Worm (Caenorhabditis elegans) whole organism, L4 larva: Measurements from ENCODE around the gene F56D2.3.

ENCODE experiments used
- F10B5.3 ChIP-seq: sonication (generic microtip); optimal IDR thresholded peaks from 2 replicates; lab custom pipeline; 2016; ENCODE audit warnings: mild to moderate bottlenecking, missing genetic modification characterization, missing compliant biosample characterization
- F26F4.8 ChIP-seq: fragments of 200-800 bp; sonication (Bioruptor generic); conservative IDR thresholded peaks from 2 replicates; pipeline ENCODE4 v1.3.6; 2022; ENCODE audit warnings: missing genetic modification characterization, missing compliant biosample characterization
- F37D6.2 ChIP-seq: sonication (generic microtip); optimal IDR thresholded peaks from 2 replicates; lab custom pipeline; 2016; ENCODE audit warnings: mild to moderate bottlenecking, missing genetic modification characterization, missing compliant biosample characterization
- F49E8.2 ChIP-seq: sonication (generic microtip); optimal IDR thresholded peaks from 2 replicates; lab custom pipeline; 2016; ENCODE audit warnings: missing compliant biosample characterization, mild to moderate bottlenecking, missing genetic modification characterization, borderline replicate concordance
- R02D3.7 ChIP-seq: fragments of 150-350 bp; sonication (generic microtip); optimal IDR thresholded peaks from 3 replicates; lab custom pipeline; 2014; ENCODE audit warnings: missing biosample characterization, missing genetic modification characterization
- T20F7.1 ChIP-seq: fragments of 200-800 bp; sonication (Bioruptor generic); optimal IDR thresholded peaks from 2 replicates; lab custom pipeline; 2018; ENCODE audit warnings: mild to moderate bottlenecking, missing genetic modification characterization, missing compliant biosample characterization
- aha-1 ChIP-seq: fragments of 150-350 bp; peaks from one replicate; lab custom pipeline; 2014; ENCODE audit warnings: missing biosample characterization, missing genetic modification characterization
- aly-2 ChIP-seq: sonication (generic microtip); optimal IDR thresholded peaks from 2 replicates; lab custom pipeline; 2018; ENCODE audit warnings: missing biosample characterization, missing genetic modification characterization
- attf-4 ChIP-seq: sonication (generic microtip); optimal IDR thresholded peaks from 3 replicates; lab custom pipeline; 2017; ENCODE audit warnings: missing biosample characterization, missing genetic modification characterization
- ceh-20 ChIP-seq: fragments of 200-800 bp; sonication (Bioruptor generic); IDR thresholded peaks from 2 replicates; pipeline ENCODE4 v1.3.6; 2022; ENCODE audit warnings: missing genetic modification reagents, missing genetic modification characterization, missing compliant biosample characterization
- ceh-82 ChIP-seq: sonication (generic microtip); optimal IDR thresholded peaks from 2 replicates; lab custom pipeline; 2017; ENCODE audit warnings: missing biosample characterization, missing genetic modification characterization
- ces-1 ChIP-seq: fragments of 150-350 bp; sonication (generic microtip); optimal IDR thresholded peaks from 4 replicates; lab custom pipeline; 2014; ENCODE audit warnings: missing biosample characterization, missing genetic modification reagents, missing genetic modification characterization
- ctbp-1 ChIP-seq: fragments of 200-800 bp; sonication (Bioruptor generic); IDR thresholded peaks from 2 replicates; pipeline ENCODE4 v1.3.6; 2022; ENCODE audit warnings: missing genetic modification reagents, missing genetic modification characterization, missing compliant biosample characterization
- daf-12 ChIP-seq: fragments of 150-350 bp; optimal IDR thresholded peaks from 2 replicates; lab custom pipeline; 2014; ENCODE audit warnings: missing biosample characterization, missing genetic modification reagents, missing genetic modification characterization
- daf-16 ChIP-seq, 3 experiments: sonication (generic microtip); optimal IDR thresholded peaks; 2 replicates each; lab custom pipeline; 2016 to 2017; ENCODE audit warnings: missing genetic modification characterization in 3 of 3, missing genetic modification reagents in 3 of 3, mild to moderate bottlenecking in 2 of 3, missing compliant biosample characterization in 2 of 3, missing biosample characterization in 1 of 3, moderate library complexity in 1 of 3
- dve-1 ChIP-seq: sonication (generic microtip); optimal IDR thresholded peaks from 2 replicates; lab custom pipeline; 2017; ENCODE audit warnings: antibody characterized with exemption, mild to moderate bottlenecking, missing genetic modification characterization, missing compliant biosample characterization; ENCODE audit not compliant: insufficient read depth
- egl-27 ChIP-seq: sonication (generic microtip); optimal IDR thresholded peaks from 3 replicates; lab custom pipeline; 2017; ENCODE audit warnings: missing biosample characterization, missing genetic modification reagents, missing genetic modification characterization
- fkh-10 ChIP-seq: fragments of 150-350 bp; optimal IDR thresholded peaks from 2 replicates; lab custom pipeline; 2014; ENCODE audit warnings: missing biosample characterization, missing genetic modification reagents, missing genetic modification characterization
- gei-8 ChIP-seq: fragments of 200-800 bp; sonication (Bioruptor generic); optimal IDR thresholded peaks from 2 replicates; lab custom pipeline; 2018; ENCODE audit warnings: mild to moderate bottlenecking, missing genetic modification characterization, missing compliant biosample characterization
- hmg-1.1 ChIP-seq: fragments of 200-800 bp; sonication (Bioruptor generic); IDR thresholded peaks from 2 replicates; pipeline ENCODE4 v1.3.6; 2022; ENCODE audit warnings: missing genetic modification reagents, missing genetic modification characterization, missing compliant biosample characterization
- jun-1 ChIP-seq: fragments of 150-350 bp; optimal IDR thresholded peaks from 2 replicates; lab custom pipeline; 2014; ENCODE audit warnings: missing biosample characterization, missing genetic modification reagents, missing genetic modification characterization
- lin-1 ChIP-seq: fragments of 200-800 bp; sonication (Bioruptor generic); IDR thresholded peaks from 2 replicates; pipeline ENCODE4 v1.3.6; 2022; ENCODE audit warnings: missing genetic modification reagents, missing genetic modification characterization, missing compliant biosample characterization
- lsy-2 ChIP-seq, 2 experiments: fragments of 150-350 bp in 1 of 2; sonication (generic microtip) in 1 of 2; optimal IDR thresholded peaks; 2 replicates each; lab custom pipeline; 2014 to 2017; ENCODE audit warnings: missing biosample characterization in 2 of 2, missing genetic modification characterization in 2 of 2
- madf-9 ChIP-seq: fragments of 200-800 bp; sonication (Bioruptor generic); conservative IDR thresholded peaks from 2 replicates; pipeline ENCODE4 v1.3.6; 2022; ENCODE audit warnings: missing genetic modification reagents, missing genetic modification characterization, missing compliant biosample characterization
- mxl-3 ChIP-seq: fragments of 200-800 bp; sonication (Bioruptor generic); optimal IDR thresholded peaks from 2 replicates; lab custom pipeline; 2018; ENCODE audit warnings: mild to moderate bottlenecking, missing genetic modification characterization, missing compliant biosample characterization
- nhr-102 ChIP-seq: sonication (generic microtip); optimal IDR thresholded peaks from 2 replicates; lab custom pipeline; 2016; ENCODE audit warnings: mild to moderate bottlenecking, missing genetic modification characterization, moderate library complexity, missing compliant biosample characterization
- nhr-11 ChIP-seq: fragments of 150-350 bp; optimal IDR thresholded peaks from 2 replicates; lab custom pipeline; 2014; ENCODE audit warnings: missing biosample characterization, missing genetic modification characterization
- nhr-111 ChIP-seq: fragments of 200-800 bp; sonication (Bioruptor generic); optimal IDR thresholded peaks from 2 replicates; lab custom pipeline; 2018; ENCODE audit warnings: mild to moderate bottlenecking, missing genetic modification characterization, missing compliant biosample characterization
- nhr-25 ChIP-seq: sonication (generic microtip); optimal IDR thresholded peaks from 2 replicates; lab custom pipeline; 2017; ENCODE audit warnings: missing genetic modification characterization, mild to moderate bottlenecking, missing compliant biosample characterization, antibody characterized with exemption, moderate library complexity, borderline replicate concordance; ENCODE audit not compliant: insufficient read depth
- nhr-28 ChIP-seq: fragments of 150-350 bp; optimal IDR thresholded peaks from 2 replicates; lab custom pipeline; 2014; ENCODE audit warnings: missing biosample characterization, missing genetic modification characterization
- nhr-41 ChIP-seq: fragments of 200-800 bp; sonication (Bioruptor generic); IDR thresholded peaks from 2 replicates; pipeline ENCODE4 v1.3.6; 2022; ENCODE audit warnings: missing genetic modification reagents, missing genetic modification characterization, missing compliant biosample characterization
- nhr-76 ChIP-seq: fragments of 150-350 bp; optimal IDR thresholded peaks from 2 replicates; lab custom pipeline; 2014; ENCODE audit warnings: missing biosample characterization, missing genetic modification characterization
- nhr-77 ChIP-seq: fragments of 150-350 bp; optimal IDR thresholded peaks from 2 replicates; lab custom pipeline; 2014; ENCODE audit warnings: missing biosample characterization, missing genetic modification characterization
- php-3 ChIP-seq: fragments of 200-800 bp; sonication (Bioruptor generic); IDR thresholded peaks from 2 replicates; pipeline ENCODE4 v1.3.6; 2022; ENCODE audit warnings: missing genetic modification reagents, missing genetic modification characterization, missing compliant biosample characterization
- pqm-1 ChIP-seq: sonication (generic microtip); optimal IDR thresholded peaks from 2 replicates; lab custom pipeline; 2017; ENCODE audit warnings: missing biosample characterization, missing genetic modification characterization
- rbr-2 ChIP-seq: sonication (generic microtip); optimal IDR thresholded peaks from 2 replicates; lab custom pipeline; 2016; ENCODE audit warnings: missing genotype, missing genetic modification characterization, missing compliant biosample characterization
- spr-3 ChIP-seq: fragments of 200-800 bp; sonication (Bioruptor generic); optimal IDR thresholded peaks from 2 replicates; lab custom pipeline; 2018; ENCODE audit warnings: mild to moderate bottlenecking, missing genetic modification characterization, missing compliant biosample characterization
- tag-97 ChIP-seq: fragments of 200-800 bp; sonication (Bioruptor generic); IDR thresholded peaks from 2 replicates; pipeline ENCODE4 v1.3.6; 2022; ENCODE audit warnings: missing genetic modification characterization, missing compliant biosample characterization
- tra-1 ChIP-seq: fragments of 200-800 bp; sonication (Bioruptor generic); IDR thresholded peaks from 2 replicates; pipeline ENCODE4 v1.3.6; 2022; ENCODE audit warnings: missing genetic modification reagents, missing genetic modification characterization, missing compliant biosample characterization
- unc-62 ChIP-seq, 3 experiments: fragments of 150-350 bp in 1 of 3; sonication (generic microtip); optimal IDR thresholded peaks in 2 of 3; peaks in 1 of 3; 1 replicate in 1 of 3; 2 replicates in 2 of 3; lab custom pipeline; 2014 to 2017; ENCODE audit warnings: missing biosample characterization in 3 of 3, missing genetic modification characterization in 3 of 3, missing genetic modification reagents in 3 of 3, missing genotype in 1 of 3
- vab-7 ChIP-seq: fragments of 200-800 bp; sonication (Bioruptor generic); IDR thresholded peaks from 2 replicates; pipeline ENCODE4 v1.3.6; 2022; ENCODE audit warnings: missing genetic modification reagents, missing genetic modification characterization, missing compliant biosample characterization

F56D2.3 gene

DNA sequence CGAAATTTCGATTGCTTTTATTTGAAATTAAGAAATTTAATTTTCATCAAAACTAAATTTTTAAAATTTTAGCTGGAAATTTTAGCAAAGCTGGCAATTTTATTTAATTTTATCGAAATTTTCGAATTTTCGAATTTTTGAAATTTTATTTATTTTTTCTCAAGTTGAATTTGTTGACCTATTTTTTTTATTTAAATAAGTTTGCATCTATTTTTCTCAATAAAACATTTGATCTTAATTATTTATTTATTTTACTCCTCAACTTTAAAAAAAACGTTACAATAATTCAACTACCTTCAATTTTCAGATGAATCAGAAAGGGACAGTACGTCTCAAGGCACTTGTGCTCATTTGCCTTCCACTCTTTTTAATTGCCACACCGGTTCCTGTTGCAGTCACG, 40.1 kb downstream of the F56D2.3 start, which contains the start of gene daf-4:
TSS of gene daf-4 (plus strand) at position 301 of the 400 bp plus-strand sequence.
- no peak for TF ChIP-seq gei-8 (GFP tag; lab: Kevin White, UChicago)
- TF ChIP-seq R02D3.7 = no peak
- no peak for TF ChIP-seq nhr-76
- no peak for TF ChIP-seq madf-9 (GFP tag; lab: Robert Waterston, UW)
- TF ChIP-seq tra-1 (GFP tag; lab: Robert Waterston, UW) = no peak
- TF ChIP-seq F49E8.2 (tag; lab: Kevin White, UChicago) = no peak
- no peak for TF ChIP-seq egl-27 (tag; lab: Kevin White, UChicago)
- TF ChIP-seq T20F7.1 (GFP tag; lab: Kevin White, UChicago) = no peak
- TF ChIP-seq ceh-20 (GFP tag; lab: Robert Waterston, UW) = no peak
- no peak for TF ChIP-seq spr-3 (GFP tag; lab: Kevin White, UChicago)
- TF ChIP-seq unc-62 (GFP tag; optimal IDR thresholded peaks at IDR 0.05 in 1 of 2; lab: Kevin White, UChicago) = no peak
- no peak for TF ChIP-seq unc-62 (tag; optimal IDR thresholded peaks at IDR 0.05; lab: Kevin White, UChicago)
- no peak for TF ChIP-seq attf-4 (tag; lab: Kevin White, UChicago)
- TF ChIP-seq, all 104 proteins: peak for 0

ce11 chrIII:5629225-5629624, 44.5 kb downstream of the F56D2.3 start:
- TF ChIP-seq daf-16 (GFP tag; optimal IDR thresholded peaks at IDR 0.05; lab: Kevin White, UChicago) = peak in 1 of 2 experiments; percentile 14
- no peak for TF ChIP-seq daf-16 (tag; optimal IDR thresholded peaks at IDR 0.05; lab: Kevin White, UChicago)
- no peak for TF ChIP-seq tag-97
- peak; percentile 34 for TF ChIP-seq nhr-11 (tag; lab: Kevin White, UChicago)

ce11 chrIII:5630350-5630749, 45.6 kb downstream of the F56D2.3 start:
- TF ChIP-seq rbr-2 (tag; lab: Kevin White, UChicago) (no peak), nhr-11 (tag; lab: Kevin White, UChicago) (no peak), unc-62 (GFP tag; optimal IDR thresholded peaks at IDR 0.05 in 1 of 2; lab: Kevin White, UChicago) (peak in 1 of 2 experiments; percentile 39), unc-62 (tag; optimal IDR thresholded peaks at IDR 0.05; lab: Kevin White, UChicago) (no peak), aha-1 (tag; lab: Kevin White, UChicago) (peak; percentile 34)

ce11 chrIII:5632426-5632976, 47.8 kb downstream of the F56D2.3 start:
- TF ChIP-seq nhr-77 (no peak), ceh-20 (GFP tag; lab: Robert Waterston, UW) (no peak), vab-7 (GFP tag; lab: Robert Waterston, UW) (0 out of 2 replicates have a peak, but pooled peaks have one; percentile 15), mxl-3 (no peak), daf-12 (tag; lab: Kevin White, UChicago) (no peak), nhr-28 (tag; lab: Kevin White, UChicago) (no peak), unc-62 (GFP tag; optimal IDR thresholded peaks at IDR 0.05 in 1 of 2; lab: Kevin White, UChicago) (peak in 1 of 2 experiments; percentile 41), unc-62 (tag; optimal IDR thresholded peaks at IDR 0.05; lab: Kevin White, UChicago) (no peak), nhr-25 (tag; lab: Kevin White, UChicago) (no peak), F10B5.3 (tag; lab: Kevin White, UChicago) (no peak), ctbp-1 (0 out of 2 replicates have a peak, but pooled peaks have one; percentile 36), dve-1 (tag; lab: Kevin White, UChicago) (no peak), nhr-111 (no peak), nhr-102 (tag; lab: Kevin White, UChicago) (no peak), ceh-82 (tag; lab: Kevin White, UChicago) (no peak), hmg-1.1 (no peak), aly-2 (no peak), F37D6.2 (tag; lab: Kevin White, UChicago) (no peak), nhr-41 (no peak), php-3 (no peak), pqm-1 (tag; lab: Kevin White, UChicago) (no peak), attf-4 (tag; lab: Kevin White, UChicago) (no peak), jun-1 (tag; lab: Kevin White, UChicago) (no peak), lin-1 (GFP tag; lab: Robert Waterston, UW) (no peak), F26F4.8 (GFP tag; lab: Robert Waterston, UW) (no peak), lsy-2 (tag; optimal IDR thresholded peaks at IDR 0.05; lab: Kevin White, UChicago) (peak in 1 of 2 experiments; percentile 38), fkh-10 (GFP tag; lab: Kevin White, UChicago) (peak; percentile 70), madf-9 (GFP tag; lab: Robert Waterston, UW) (no peak), daf-16 (GFP tag; optimal IDR thresholded peaks at IDR 0.05; lab: Kevin White, UChicago) (no peak), daf-16 (tag; optimal IDR thresholded peaks at IDR 0.05; lab: Kevin White, UChicago) (no peak), ces-1 (GFP tag; lab: Kevin White, UChicago) (peak; percentile 88), F49E8.2 (tag; lab: Kevin White, UChicago) (no peak), tag-97 (no peak)
